Fruit fly (Drosophila melanogaster): ENCODE results near the gene CG12237.

- TF ChIP-seq pan (optimal IDR thresholded peaks at IDR 0.05) (no peak), CG8478 (optimal IDR thresholded peaks at IDR 0.05) (no peak), psq (optimal IDR thresholded peaks at IDR 0.05) (no peak), Dll (optimal IDR thresholded peaks at IDR 0.05) (no peak), EcR (GFP tag; optimal IDR thresholded peaks at IDR 0.05) (no peak), usp (GFP tag; optimal IDR thresholded peaks at IDR 0.05) (no peak)
Measured at dm6 chrX:19668405-19668804, 25.7 kb upstream of the CG12237 start.
